Worm (Caenorhabditis elegans) whole organism, late embryonic: ENCODE results near the gene set-13.
A peak's percentile ranks its signal among the peaks of the same experiment; 100 is the strongest.

Source experiments
- C08G9.2 ChIP-seq: sonication (generic microtip); optimal IDR thresholded peaks from 2 replicates; lab custom pipeline; 2016; ENCODE audit warnings: mild to moderate bottlenecking, missing genetic modification characterization, moderate library complexity, missing compliant biosample characterization
- C38D4.7 ChIP-seq: fragments of 200-800 bp; sonication (Bioruptor generic); optimal IDR thresholded peaks from 2 replicates; lab custom pipeline; 2018; ENCODE audit warnings: mild to moderate bottlenecking, missing genetic modification characterization, moderate library complexity, missing compliant biosample characterization
- ama-1 ChIP-seq: fragments of 150-350 bp; optimal IDR thresholded peaks from 2 replicates; lab custom pipeline; 2014
- ceh-18 ChIP-seq: sonication (generic microtip); optimal IDR thresholded peaks from 2 replicates; lab custom pipeline; 2016; ENCODE audit warnings: missing genetic modification characterization, missing compliant biosample characterization
- ceh-2 ChIP-seq: sonication (generic microtip); optimal IDR thresholded peaks from 2 replicates; lab custom pipeline; 2016; ENCODE audit warnings: missing genotype, missing genetic modification characterization, missing compliant biosample characterization
- ceh-22 ChIP-seq: sonication (generic microtip); optimal IDR thresholded peaks from 2 replicates; lab custom pipeline; 2017; ENCODE audit warnings: missing biosample characterization, missing genetic modification characterization
- ceh-30 ChIP-seq: fragments of 150-350 bp; optimal IDR thresholded peaks from 2 replicates; lab custom pipeline; 2014; ENCODE audit warnings: missing biosample characterization, missing genetic modification characterization
- ceh-31 ChIP-seq: sonication (generic microtip); optimal IDR thresholded peaks from 2 replicates; lab custom pipeline; 2016; ENCODE audit warnings: missing genetic modification characterization, missing compliant biosample characterization
- ceh-34 ChIP-seq: sonication (generic microtip); optimal IDR thresholded peaks from 2 replicates; lab custom pipeline; 2016; ENCODE audit warnings: mild to moderate bottlenecking, missing genetic modification characterization, missing compliant biosample characterization
- ceh-45 ChIP-seq: fragments of 200-800 bp; sonication (Bioruptor generic); IDR thresholded peaks from 2 replicates; pipeline ENCODE4 v1.3.6; 2022; ENCODE audit warnings: missing genetic modification reagents, missing genetic modification characterization, missing compliant biosample characterization
- ceh-48 ChIP-seq: sonication (generic microtip); optimal IDR thresholded peaks from 2 replicates; lab custom pipeline; 2016; ENCODE audit warnings: missing genetic modification characterization, inconsistent platforms, missing compliant biosample characterization
- ceh-6 ChIP-seq: fragments of 200-800 bp; sonication (Bioruptor generic); optimal IDR thresholded peaks from 2 replicates; lab custom pipeline; 2018; ENCODE audit warnings: mild to moderate bottlenecking, missing genetic modification characterization, missing compliant biosample characterization
- ceh-9 ChIP-seq: sonication (generic microtip); optimal IDR thresholded peaks from 2 replicates; lab custom pipeline; 2016; ENCODE audit warnings: mild to moderate bottlenecking, missing genetic modification characterization, inconsistent platforms, missing compliant biosample characterization
- dmd-4 ChIP-seq: sonication (generic microtip); optimal IDR thresholded peaks from 2 replicates; lab custom pipeline; 2016; ENCODE audit warnings: borderline replicate concordance, missing genetic modification characterization, missing compliant biosample characterization
- elt-4 ChIP-seq: sonication (generic microtip); optimal IDR thresholded peaks from 2 replicates; lab custom pipeline; 2016; ENCODE audit warnings: missing genetic modification characterization, missing compliant biosample characterization
- fax-1 ChIP-seq: sonication (generic microtip); optimal IDR thresholded peaks from 2 replicates; lab custom pipeline; 2016; ENCODE audit warnings: missing genotype, missing genetic modification characterization, missing compliant biosample characterization
- fkh-6 ChIP-seq: sonication (generic microtip); optimal IDR thresholded peaks from 2 replicates; lab custom pipeline; 2016; ENCODE audit warnings: missing genetic modification characterization, missing compliant biosample characterization
- hlh-15 ChIP-seq: sonication (generic microtip); optimal IDR thresholded peaks from 2 replicates; lab custom pipeline; 2016; ENCODE audit warnings: missing genetic modification characterization, missing compliant biosample characterization
- hlh-30 ChIP-seq: sonication (generic microtip); optimal IDR thresholded peaks from 2 replicates; lab custom pipeline; 2017; ENCODE audit warnings: antibody characterized with exemption, missing genetic modification characterization, missing compliant biosample characterization; ENCODE audit not compliant: insufficient read depth
- lim-6 ChIP-seq: sonication (generic microtip); optimal IDR thresholded peaks from 2 replicates; lab custom pipeline; 2016; ENCODE audit warnings: missing genetic modification characterization, missing compliant biosample characterization
- lin-11 ChIP-seq: fragments of 200-800 bp; sonication (Bioruptor generic); optimal IDR thresholded peaks from 2 replicates; lab custom pipeline; 2018; ENCODE audit warnings: mild to moderate bottlenecking, missing genetic modification characterization, missing compliant biosample characterization
- madf-2 ChIP-seq: sonication (generic microtip); optimal IDR thresholded peaks from 2 replicates; lab custom pipeline; 2017; ENCODE audit warnings: missing genetic modification characterization, missing compliant biosample characterization
- nhr-11 ChIP-seq: fragments of 150-350 bp; optimal IDR thresholded peaks from 2 replicates; lab custom pipeline; 2014; ENCODE audit warnings: missing biosample characterization, missing genetic modification characterization
- npax-4 ChIP-seq: sonication (generic microtip); optimal IDR thresholded peaks from 2 replicates; lab custom pipeline; 2016; ENCODE audit warnings: missing genetic modification characterization, missing compliant biosample characterization
- pat-9 ChIP-seq: fragments of 200-800 bp; sonication (Bioruptor generic); optimal IDR thresholded peaks from 2 replicates; lab custom pipeline; 2018; ENCODE audit warnings: mild to moderate bottlenecking, missing genetic modification characterization, moderate library complexity, missing compliant biosample characterization
- pax-1 ChIP-seq: fragments of 150-350 bp; optimal IDR thresholded peaks from 2 replicates; lab custom pipeline; 2014; ENCODE audit warnings: missing biosample characterization, missing genetic modification characterization
- pqm-1 ChIP-seq: sonication (generic microtip); optimal IDR thresholded peaks from 2 replicates; lab custom pipeline; 2016; ENCODE audit warnings: missing genetic modification characterization, missing compliant biosample characterization
- pros-1 ChIP-seq: fragments of 150-350 bp; optimal IDR thresholded peaks from 2 replicates; lab custom pipeline; 2014; ENCODE audit warnings: missing biosample characterization, missing genetic modification reagents, missing genetic modification characterization
- ref-2 ChIP-seq: sonication (generic microtip); optimal IDR thresholded peaks from 2 replicates; lab custom pipeline; 2016; ENCODE audit warnings: missing genetic modification characterization, missing compliant biosample characterization
- sdc-2 ChIP-seq: sonication (generic microtip); optimal IDR thresholded peaks from 2 replicates; lab custom pipeline; 2016; ENCODE audit warnings: missing genotype, missing genetic modification characterization, missing compliant biosample characterization
- sox-2 ChIP-seq: fragments of 200-800 bp; sonication (Bioruptor generic); IDR thresholded peaks from 2 replicates; pipeline ENCODE4 v1.3.6; 2022; ENCODE audit warnings: missing genetic modification reagents, missing genetic modification characterization, missing compliant biosample characterization
- sox-4 ChIP-seq: sonication (generic microtip); optimal IDR thresholded peaks from 2 replicates; lab custom pipeline; 2017; ENCODE audit warnings: mild to moderate bottlenecking, missing genetic modification characterization, inconsistent platforms, missing compliant biosample characterization
- syd-9 ChIP-seq: sonication (generic microtip); optimal IDR thresholded peaks from 2 replicates; lab custom pipeline; 2016; ENCODE audit warnings: mild to moderate bottlenecking, missing genetic modification characterization, moderate library complexity, missing compliant biosample characterization
- ttx-3 ChIP-seq: sonication (generic microtip); optimal IDR thresholded peaks from 2 replicates; lab custom pipeline; 2016; ENCODE audit warnings: missing genetic modification reagents, missing genetic modification characterization, missing compliant biosample characterization
- unc-3 ChIP-seq, 2 experiments: fragments of 200-800 bp in 1 of 2; sonication (Bioruptor generic) in 1 of 2; sonication (generic microtip) in 1 of 2; conservative IDR thresholded peaks in 1 of 2; optimal IDR thresholded peaks in 1 of 2; 2 replicates each; pipeline versions ENCODE4 v1.3.6 to Lab custom; 2016 to 2022; ENCODE audit warnings: missing compliant biosample characterization in 2 of 2, missing genetic modification characterization in 2 of 2, missing genetic modification reagents in 1 of 2
- unc-42 ChIP-seq: sonication (generic microtip); optimal IDR thresholded peaks from 2 replicates; lab custom pipeline; 2016; ENCODE audit warnings: missing genotype, missing genetic modification characterization, missing compliant biosample characterization
- ztf-16 ChIP-seq: sonication (generic microtip); optimal IDR thresholded peaks from 2 replicates; lab custom pipeline; 2017; ENCODE audit warnings: missing genetic modification characterization, missing compliant biosample characterization

set-13 gene

DNA sequence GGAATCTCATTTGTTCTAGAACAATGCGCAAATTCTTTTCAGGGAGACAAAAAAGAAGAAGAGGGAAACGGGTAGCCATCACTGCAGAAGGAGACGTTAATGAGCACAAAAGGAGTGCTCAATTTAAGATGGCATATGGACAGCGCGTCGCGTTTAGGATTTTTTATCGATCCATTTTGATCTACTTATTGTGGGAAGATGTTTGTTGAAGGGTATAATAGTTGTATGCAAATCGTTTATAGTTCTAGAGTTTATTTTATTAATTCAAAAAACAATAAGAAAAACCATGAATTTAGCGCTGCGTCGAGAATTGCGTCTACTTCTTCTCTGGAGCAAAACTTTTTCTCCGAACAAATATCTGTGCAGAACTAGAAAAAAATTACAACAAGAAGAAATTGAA is 43.2 kb upstream of the set-13 start, which contains the start of gene sdz-9:
TSS of gene sdz-9 (minus strand) at position 101 of the 400 bp plus-strand sequence.
- no peak for TF ChIP-seq ref-2 (tag; lab: Kevin White, UChicago)
- no peak for TF ChIP-seq elt-4
- TF ChIP-seq pqm-1: no peak
- TF ChIP-seq ceh-30 (tag; lab: Kevin White, UChicago): no peak
- TF ChIP-seq, all 69 proteins: peak for 0

DNA sequence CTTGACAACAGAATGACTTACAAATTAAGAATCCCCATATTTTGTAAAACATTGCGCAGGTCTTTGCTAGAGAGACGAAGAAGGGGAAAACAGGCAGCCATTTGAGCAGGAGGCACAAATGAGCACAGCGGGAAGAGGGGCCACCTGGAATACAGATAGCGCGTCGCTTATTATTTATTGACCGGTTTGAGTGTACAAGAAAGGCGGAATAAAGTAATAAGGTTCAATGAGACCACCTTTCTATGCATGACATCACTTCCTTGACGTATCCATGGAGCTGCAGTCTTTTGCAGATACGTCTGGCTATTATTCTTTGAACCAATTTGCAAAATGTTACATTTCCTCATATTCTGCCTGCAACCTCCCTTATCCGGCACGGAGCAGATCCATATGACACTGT is 41.9 kb upstream of the set-13 start, which contains the start of gene fbxb-111:
TSS of gene fbxb-111 (minus strand) at position 101 of the 400 bp plus-strand sequence.
- peak; percentile 20 for TF ChIP-seq ref-2 (tag; lab: Kevin White, UChicago)
- TF ChIP-seq nhr-11 (tag; lab: Kevin White, UChicago): no peak

DNA sequence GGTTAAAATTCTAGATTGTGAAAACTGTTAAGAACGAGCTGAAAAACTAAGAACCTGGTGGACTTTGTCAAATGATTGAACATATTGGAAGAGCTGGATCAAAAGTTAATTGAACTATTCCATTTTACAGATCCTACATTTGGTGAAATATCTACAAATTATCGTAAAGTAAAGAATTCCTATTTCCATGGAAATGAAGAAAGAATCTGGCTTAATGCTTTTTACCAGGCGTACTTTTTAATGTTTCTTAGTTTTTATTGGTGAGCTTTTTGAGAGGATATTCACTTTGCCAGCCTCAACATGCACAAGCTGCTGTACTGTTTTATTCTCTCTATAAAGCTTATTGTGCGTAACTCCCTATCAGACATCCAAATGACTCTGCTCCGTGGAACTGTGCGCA is 38.9 kb upstream of the set-13 start, which contains the start of gene F08D12.4:
TSS of gene F08D12.4 (plus strand) at position 301 of the 400 bp plus-strand sequence.
- no peak for TF ChIP-seq ceh-34
- no peak for TF ChIP-seq syd-9 (tag; lab: Kevin White, UChicago)
- TF ChIP-seq C38D4.7 (GFP tag; lab: Kevin White, UChicago): no peak
- no peak for TF ChIP-seq hlh-15 (tag; lab: Kevin White, UChicago)
- no peak for TF ChIP-seq ama-1
- TF ChIP-seq ceh-31 (tag; lab: Kevin White, UChicago): no peak
- TF ChIP-seq pat-9 (tag; lab: Kevin White, UChicago): no peak
- TF ChIP-seq ceh-18 (tag; lab: Kevin White, UChicago): no peak

DNA sequence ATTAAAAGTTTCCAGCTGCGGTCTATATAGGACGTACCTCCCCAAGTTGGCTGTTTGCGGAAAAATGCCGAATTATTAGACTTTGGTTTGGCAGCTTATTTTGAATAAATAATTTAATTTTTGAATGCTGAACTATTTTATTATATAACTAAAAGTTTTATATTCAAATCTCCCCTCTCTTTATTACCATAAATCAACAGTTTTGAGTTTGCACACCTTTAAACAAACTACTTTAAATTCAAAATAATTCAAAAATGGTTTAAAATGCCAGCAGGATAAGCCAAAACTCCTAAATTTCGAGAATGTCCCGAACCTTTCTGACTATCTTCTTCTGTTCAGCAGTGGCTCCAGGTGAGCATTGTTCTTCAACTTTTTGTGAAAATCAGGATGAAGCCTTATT is 37.5 kb upstream of the set-13 start, which contains the start of gene F08D12.3:
TSS of gene F08D12.3 (plus strand) at position 301 of the 400 bp plus-strand sequence.
- no peak for TF ChIP-seq ama-1
- no peak for TF ChIP-seq fkh-6 (tag; lab: Kevin White, UChicago)
- no peak for TF ChIP-seq ceh-48 (tag; lab: Kevin White, UChicago)
- no peak for TF ChIP-seq ceh-6 (GFP tag; lab: Kevin White, UChicago)
- no peak for TF ChIP-seq ttx-3 (tag; lab: Kevin White, UChicago)
- no peak for TF ChIP-seq lim-6 (tag; lab: Kevin White, UChicago)
- TF ChIP-seq unc-42 (tag; lab: Kevin White, UChicago): no peak
- TF ChIP-seq sox-4 (tag; lab: Kevin White, UChicago): no peak
- no peak for TF ChIP-seq npax-4 (tag; lab: Kevin White, UChicago)
- no peak for TF ChIP-seq dmd-4
- TF ChIP-seq ceh-31 (tag; lab: Kevin White, UChicago): no peak
- no peak for TF ChIP-seq fax-1 (tag; lab: Kevin White, UChicago)
- TF ChIP-seq, all 69 proteins: peak for 0

DNA sequence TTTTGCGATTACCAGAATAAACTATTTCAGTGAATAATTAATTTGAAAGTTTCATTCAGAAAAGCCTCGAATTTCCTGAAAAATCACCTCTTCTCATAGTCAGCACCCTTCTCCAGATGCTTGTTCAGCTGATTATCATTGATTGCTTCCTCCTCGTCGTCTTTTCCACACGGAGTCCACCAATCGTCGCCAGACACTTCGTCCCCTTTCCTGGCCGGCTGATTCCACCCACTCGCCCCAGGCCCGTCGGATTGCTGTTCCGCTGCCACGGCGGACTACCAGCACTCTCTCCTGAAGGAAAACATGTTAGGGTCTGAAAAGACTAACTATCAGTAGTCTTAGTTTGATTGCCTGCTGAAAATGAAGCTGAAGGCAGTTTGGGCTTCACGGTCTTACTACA is 36.0 kb upstream of the set-13 start:
- TF ChIP-seq hlh-30 (tag; lab: Kevin White, UChicago) (no peak), madf-2 (no peak), C08G9.2 (tag; lab: Kevin White, UChicago) (no peak), hlh-15 (tag; lab: Kevin White, UChicago) (no peak), ceh-30 (tag; lab: Kevin White, UChicago) (no peak), ceh-45 (GFP tag; lab: Robert Waterston, UW) (no peak), C38D4.7 (GFP tag; lab: Kevin White, UChicago) (no peak), ztf-16 (tag; lab: Kevin White, UChicago) (no peak), unc-42 (tag; lab: Kevin White, UChicago) (no peak), ceh-9 (tag; lab: Kevin White, UChicago) (no peak), sox-2 (GFP tag; lab: Robert Waterston, UW) (no peak), pax-1 (no peak), lin-11 (tag; lab: Kevin White, UChicago) (no peak), sdc-2 (no peak), pros-1 (tag; lab: Kevin White, UChicago) (no peak), unc-3 (GFP tag; conservative IDR thresholded peaks at IDR 0.05; lab: Robert Waterston, UW) (no peak), unc-3 (tag; optimal IDR thresholded peaks at IDR 0.05; lab: Kevin White, UChicago) (no peak), ceh-22 (no peak), dmd-4 (no peak), ceh-2 (tag; lab: Kevin White, UChicago) (no peak)
- TF ChIP-seq, all 69 proteins: peak for 0
